Worm (Caenorhabditis elegans) whole organism, young adult: ENCODE results near the gene H43E16.1.

ENCODE experiments used
- B0336.3 ChIP-seq: fragments of 200-800 bp; sonication (Bioruptor generic); IDR thresholded peaks from 2 replicates; pipeline ENCODE4 v1.3.6; 2022; ENCODE audit warnings: missing genetic modification characterization, missing compliant biosample characterization
- F39B2.1 ChIP-seq: fragments of 200-800 bp; sonication (Bioruptor generic); IDR thresholded peaks from 2 replicates; pipeline ENCODE4 v1.3.6; 2022; ENCODE audit warnings: missing genetic modification reagents, missing genetic modification characterization, missing compliant biosample characterization
- F49E8.2 ChIP-seq: sonication (generic microtip); optimal IDR thresholded peaks from 3 replicates; lab custom pipeline; 2017; ENCODE audit warnings: missing genetic modification characterization, mild to moderate bottlenecking, missing compliant biosample characterization, antibody characterized with exemption, moderate library complexity; ENCODE audit not compliant: insufficient read depth
- T26A5.8 ChIP-seq: sonication (generic microtip); optimal IDR thresholded peaks from 2 replicates; lab custom pipeline; 2016; ENCODE audit warnings: missing genetic modification characterization, missing compliant biosample characterization
- Y53F4B.3 ChIP-seq: fragments of 200-800 bp; sonication (Bioruptor generic); IDR thresholded peaks from 2 replicates; pipeline ENCODE4 v1.3.6; 2022; ENCODE audit warnings: missing genetic modification reagents, missing genetic modification characterization, missing compliant biosample characterization
- Y53G8AR.9 ChIP-seq: fragments of 200-800 bp; sonication (Bioruptor generic); conservative IDR thresholded peaks from 2 replicates; pipeline ENCODE4 v1.3.6; 2022; ENCODE audit warnings: missing genetic modification reagents, missing genetic modification characterization, missing compliant biosample characterization
- Y56A3A.18 ChIP-seq: fragments of 200-800 bp; sonication (Bioruptor generic); IDR thresholded peaks from 2 replicates; pipeline ENCODE4 v1.3.6; 2022; ENCODE audit warnings: missing genetic modification reagents, missing genetic modification characterization, missing compliant biosample characterization
- ZK185.1 ChIP-seq: sonication (generic microtip); optimal IDR thresholded peaks from 2 replicates; lab custom pipeline; 2016; ENCODE audit warnings: mild to moderate bottlenecking, missing genetic modification characterization, missing compliant biosample characterization; ENCODE audit not compliant: poor library complexity, severe bottlenecking
- ama-1 ChIP-seq, 3 experiments: fragments of 150-350 bp in 1 of 3; sonication (generic microtip) in 2 of 3; optimal IDR thresholded peaks; 2 replicates each; lab custom pipeline; 2014 to 2018; ENCODE audit warnings: missing biosample characterization in 2 of 3, missing genetic modification characterization in 2 of 3, missing genetic modification reagents in 2 of 3
- aptf-2 ChIP-seq: fragments of 200-800 bp; sonication (Bioruptor generic); conservative IDR thresholded peaks from 2 replicates; pipeline ENCODE4 v1.3.6; 2022; ENCODE audit warnings: missing genetic modification reagents, missing genetic modification characterization, missing compliant biosample characterization
- atf-7 ChIP-seq: sonication (generic microtip); optimal IDR thresholded peaks from 2 replicates; lab custom pipeline; 2017; ENCODE audit warnings: mild to moderate bottlenecking, missing genetic modification characterization, missing compliant biosample characterization
- ccch-3 ChIP-seq: fragments of 200-800 bp; sonication (Bioruptor generic); optimal IDR thresholded peaks from 2 replicates; lab custom pipeline; 2018; ENCODE audit warnings: mild to moderate bottlenecking, missing genetic modification characterization, missing compliant biosample characterization
- cebp-1 ChIP-seq, 2 experiments: fragments of 200-800 bp in 1 of 2; sonication (Bioruptor generic) in 1 of 2; sonication (generic microtip) in 1 of 2; IDR thresholded peaks in 1 of 2; optimal IDR thresholded peaks in 1 of 2; 2 replicates each; pipeline versions ENCODE4 v1.3.6 to Lab custom; 2017 to 2022; ENCODE audit warnings: missing compliant biosample characterization in 2 of 2, missing genetic modification characterization in 2 of 2, mild to moderate bottlenecking in 1 of 2, missing genetic modification reagents in 1 of 2, moderate library complexity in 1 of 2
- cebp-2 ChIP-seq: fragments of 200-800 bp; sonication (Bioruptor generic); IDR thresholded peaks from 2 replicates; pipeline ENCODE4 v1.3.6; 2022; ENCODE audit warnings: missing genetic modification characterization, missing compliant biosample characterization
- ceh-100 ChIP-seq: fragments of 200-800 bp; sonication (Bioruptor generic); IDR thresholded peaks from 2 replicates; pipeline ENCODE4 v1.3.6; 2022; ENCODE audit warnings: missing genetic modification reagents, missing genetic modification characterization, missing compliant biosample characterization
- ceh-58 ChIP-seq: fragments of 200-800 bp; sonication (Bioruptor generic); IDR thresholded peaks from 2 replicates; pipeline ENCODE4 v1.3.6; 2022; ENCODE audit warnings: missing genetic modification characterization, missing compliant biosample characterization
- die-1 ChIP-seq: sonication (generic microtip); optimal IDR thresholded peaks from 2 replicates; lab custom pipeline; 2016; ENCODE audit warnings: missing genotype, mild to moderate bottlenecking, missing genetic modification characterization, missing compliant biosample characterization
- dox-1 ChIP-seq: fragments of 200-800 bp; sonication (Bioruptor generic); IDR thresholded peaks from 2 replicates; pipeline ENCODE4 v1.3.6; 2022; ENCODE audit warnings: missing genetic modification reagents, missing genetic modification characterization, missing compliant biosample characterization
- dpl-1 ChIP-seq: fragments of 150-350 bp; optimal IDR thresholded peaks from 2 replicates; lab custom pipeline; 2014; ENCODE audit warnings: missing biosample characterization, missing genetic modification reagents, missing genetic modification characterization
- egl-18 ChIP-seq: fragments of 200-800 bp; sonication (Bioruptor generic); IDR thresholded peaks from 2 replicates; pipeline ENCODE4 v1.3.6; 2022; ENCODE audit warnings: missing genetic modification reagents, missing genetic modification characterization, missing compliant biosample characterization
- egrh-3 ChIP-seq: fragments of 200-800 bp; sonication (Bioruptor generic); IDR thresholded peaks from 2 replicates; pipeline ENCODE4 v1.3.6; 2022; ENCODE audit warnings: missing genetic modification reagents, missing genetic modification characterization, missing compliant biosample characterization
- ekl-4 ChIP-seq: fragments of 200-800 bp; sonication (Bioruptor generic); IDR thresholded peaks from 2 replicates; pipeline ENCODE4 v1.3.6; 2022; ENCODE audit warnings: missing genetic modification reagents, missing genetic modification characterization, missing compliant biosample characterization
- gei-17 ChIP-seq: fragments of 200-800 bp; sonication (Bioruptor generic); optimal IDR thresholded peaks from 2 replicates; lab custom pipeline; 2018; ENCODE audit warnings: mild to moderate bottlenecking, missing genetic modification characterization, missing compliant biosample characterization
- hmg-1.2 ChIP-seq: fragments of 200-800 bp; sonication (Bioruptor generic); IDR thresholded peaks from 2 replicates; pipeline ENCODE4 v1.3.6; 2022; ENCODE audit warnings: missing genetic modification reagents, missing genetic modification characterization, missing compliant biosample characterization
- lag-1 ChIP-seq: fragments of 200-800 bp; sonication (Bioruptor generic); IDR thresholded peaks from 2 replicates; pipeline ENCODE4 v1.3.6; 2022; ENCODE audit warnings: missing genetic modification reagents, missing genetic modification characterization, missing compliant biosample characterization
- let-526 ChIP-seq: fragments of 200-800 bp; sonication (Bioruptor generic); IDR thresholded peaks from 2 replicates; pipeline ENCODE4 v1.3.6; 2022; ENCODE audit warnings: missing genetic modification reagents, missing genetic modification characterization, missing compliant biosample characterization
- lin-40 ChIP-seq: sonication (generic microtip); optimal IDR thresholded peaks from 2 replicates; lab custom pipeline; 2016; ENCODE audit warnings: missing genetic modification characterization, mild to moderate bottlenecking, missing compliant biosample characterization, missing genotype, missing genetic modification reagents
- lin-54 ChIP-seq: fragments of 200-800 bp; sonication (Bioruptor generic); optimal IDR thresholded peaks from 2 replicates; lab custom pipeline; 2018; ENCODE audit warnings: mild to moderate bottlenecking, missing genetic modification characterization, missing compliant biosample characterization
- lsy-27 ChIP-seq: sonication (generic microtip); optimal IDR thresholded peaks from 2 replicates; lab custom pipeline; 2017; ENCODE audit warnings: missing genetic modification characterization, mild to moderate bottlenecking, missing compliant biosample characterization, antibody characterized with exemption, missing genotype, borderline replicate concordance; ENCODE audit not compliant: insufficient read depth
- madf-3 ChIP-seq: fragments of 200-800 bp; sonication (Bioruptor generic); IDR thresholded peaks from 2 replicates; pipeline ENCODE4 v1.3.6; 2022; ENCODE audit warnings: missing genetic modification reagents, missing genetic modification characterization, missing compliant biosample characterization
- mcd-1 ChIP-seq: fragments of 200-800 bp; sonication (Bioruptor generic); IDR thresholded peaks from 2 replicates; pipeline ENCODE4 v1.3.6; 2022; ENCODE audit warnings: missing genetic modification reagents, missing genetic modification characterization, missing compliant biosample characterization
- mes-4 ChIP-seq: sonication (generic microtip); optimal IDR thresholded peaks from 2 replicates; lab custom pipeline; 2016; ENCODE audit warnings: missing genotype, missing genetic modification characterization, missing compliant biosample characterization
- mxl-1 ChIP-seq: sonication (generic microtip); optimal IDR thresholded peaks from 2 replicates; lab custom pipeline; 2016; ENCODE audit warnings: missing genetic modification characterization, missing compliant biosample characterization
- nfya-1 ChIP-seq: sonication (generic microtip); optimal IDR thresholded peaks from 2 replicates; lab custom pipeline; 2017; ENCODE audit warnings: antibody characterized with exemption, missing compliant biosample characterization, missing genetic modification characterization, borderline replicate concordance; ENCODE audit not compliant: insufficient read depth
- nfya-2 ChIP-seq: fragments of 200-800 bp; sonication (Bioruptor generic); IDR thresholded peaks from 2 replicates; pipeline ENCODE4 v1.3.6; 2022; ENCODE audit warnings: missing genetic modification reagents, missing genetic modification characterization, missing compliant biosample characterization
- nhr-90 ChIP-seq: sonication (generic microtip); optimal IDR thresholded peaks from 2 replicates; lab custom pipeline; 2016; ENCODE audit warnings: missing genotype, mild to moderate bottlenecking, missing genetic modification characterization, missing compliant biosample characterization
- pha-4 ChIP-seq: fragments of 150-350 bp; sonication (generic microtip); optimal IDR thresholded peaks from 2 replicates; lab custom pipeline; 2014; ENCODE audit warnings: missing biosample characterization, missing genetic modification reagents, missing genetic modification characterization
- rcor-1 ChIP-seq: fragments of 200-800 bp; sonication (Bioruptor generic); IDR thresholded peaks from 2 replicates; pipeline ENCODE4 v1.3.6; 2022; ENCODE audit warnings: missing genetic modification reagents, missing genetic modification characterization, missing compliant biosample characterization
- rec-8 ChIP-seq, 2 experiments: sonication (generic microtip); optimal IDR thresholded peaks; 2 replicates each; lab custom pipeline; 2016; ENCODE audit warnings: mild to moderate bottlenecking in 2 of 2, missing genetic modification characterization in 2 of 2, missing genetic modification reagents in 2 of 2, missing genotype in 2 of 2, missing biosample characterization in 1 of 2, missing compliant biosample characterization in 1 of 2, moderate library complexity in 1 of 2
- sdz-38 ChIP-seq: sonication (generic microtip); optimal IDR thresholded peaks from 2 replicates; lab custom pipeline; 2016; ENCODE audit warnings: missing genotype, missing genetic modification characterization, missing compliant biosample characterization
- somi-1 ChIP-seq: fragments of 200-800 bp; sonication (Bioruptor generic); optimal IDR thresholded peaks from 2 replicates; lab custom pipeline; 2018; ENCODE audit warnings: mild to moderate bottlenecking, missing genetic modification characterization, missing compliant biosample characterization
- tbp1 ChIP-seq: fragments of 200-800 bp; sonication (Bioruptor generic); optimal IDR thresholded peaks from 2 replicates; lab custom pipeline; 2018; ENCODE audit warnings: mild to moderate bottlenecking, missing genetic modification characterization, missing compliant biosample characterization
- unc-62 ChIP-seq: fragments of 150-350 bp; optimal IDR thresholded peaks from 2 replicates; lab custom pipeline; 2014; ENCODE audit warnings: missing biosample characterization, missing genetic modification reagents, missing genetic modification characterization
- xnd-1 ChIP-seq: sonication (generic microtip); optimal IDR thresholded peaks from 2 replicates; lab custom pipeline; 2016; ENCODE audit warnings: missing genotype, missing genetic modification reagents, missing genetic modification characterization, missing compliant biosample characterization
- zfh-2 ChIP-seq: fragments of 200-800 bp; sonication (Bioruptor generic); conservative IDR thresholded peaks from 2 replicates; pipeline ENCODE4 v1.3.6; 2022; ENCODE audit warnings: missing genetic modification reagents, missing genetic modification characterization, missing compliant biosample characterization
- zim-3 ChIP-seq: sonication (generic microtip); optimal IDR thresholded peaks from 2 replicates; lab custom pipeline; 2017; ENCODE audit warnings: mild to moderate bottlenecking, missing genetic modification characterization, moderate library complexity, missing compliant biosample characterization
- ztf-22 ChIP-seq: fragments of 200-800 bp; sonication (Bioruptor generic); optimal IDR thresholded peaks from 2 replicates; lab custom pipeline; 2018; ENCODE audit warnings: mild to moderate bottlenecking, missing genetic modification characterization, moderate library complexity, missing compliant biosample characterization
- ztf-28 ChIP-seq: fragments of 200-800 bp; sonication (Bioruptor generic); IDR thresholded peaks from 2 replicates; pipeline ENCODE4 v1.3.6; 2022; ENCODE audit warnings: missing genetic modification reagents, missing genetic modification characterization, missing compliant biosample characterization

The H43E16.1 gene

ce11 chrII:6721581-6721980, 47.5 kb downstream of the H43E16.1 start (continued):
- TF ChIP-seq zim-3 (tag; lab: Kevin White, UChicago): no peak
- TF ChIP-seq atf-7 (tag; lab: Kevin White, UChicago): peak; percentile 4
- TF ChIP-seq ceh-58 (GFP tag; lab: Robert Waterston, UW): no peak
- no peak for TF ChIP-seq unc-62 (GFP tag; lab: Kevin White, UChicago)
- TF ChIP-seq rec-8 (tag; optimal IDR thresholded peaks at IDR 0.05; lab: Kevin White, UChicago): no peak
- no peak for TF ChIP-seq nfya-1 (tag; lab: Kevin White, UChicago)
- no peak for TF ChIP-seq F39B2.1 (GFP tag; lab: Robert Waterston, UW)
- TF ChIP-seq egl-18 (GFP tag; lab: Robert Waterston, UW): no peak
- no peak for TF ChIP-seq mxl-1 (tag; lab: Kevin White, UChicago)
- no peak for TF ChIP-seq nhr-90 (tag; lab: Kevin White, UChicago)
- TF ChIP-seq let-526 (GFP tag; lab: Robert Waterston, UW): no peak
- no peak for TF ChIP-seq lin-40 (tag; lab: Kevin White, UChicago)
- no peak for TF ChIP-seq Y56A3A.18 (GFP tag; lab: Robert Waterston, UW)
- TF ChIP-seq T26A5.8 (tag; lab: Kevin White, UChicago): no peak
- TF ChIP-seq Y53F4B.3 (GFP tag; lab: Robert Waterston, UW): no peak; the same call in 1 of the 2 replicates
- no peak for TF ChIP-seq ztf-22
- TF ChIP-seq nfya-2 (GFP tag; lab: Robert Waterston, UW): no peak
- TF ChIP-seq lag-1 (GFP tag; lab: Robert Waterston, UW): no peak
- TF ChIP-seq mes-4 (tag; lab: Kevin White, UChicago): no peak
- TF ChIP-seq Y53G8AR.9 (GFP tag; lab: Robert Waterston, UW): no peak
- peak; percentile 70 for TF ChIP-seq die-1 (tag; lab: Kevin White, UChicago)
- TF ChIP-seq dox-1 (GFP tag; lab: Robert Waterston, UW): no peak; the same call in 1 of the 2 replicates
- TF ChIP-seq dpl-1 (GFP tag; lab: Kevin White, UChicago): no peak
- TF ChIP-seq egrh-3 (GFP tag; lab: Robert Waterston, UW): peak; percentile 44; the same call in 1 of the 2 replicates
- no peak for TF ChIP-seq ama-1 (optimal IDR thresholded peaks at IDR 0.05; lab: Kevin White, UChicago)
- TF ChIP-seq ama-1 (GFP tag; optimal IDR thresholded peaks at IDR 0.05; lab: Kevin White, UChicago): no peak
- no peak for TF ChIP-seq lin-54 (GFP tag; lab: Kevin White, UChicago)
- TF ChIP-seq tbp1 (GFP tag; lab: Kevin White, UChicago): peak; percentile 95
- TF ChIP-seq rcor-1: no peak
- no peak for TF ChIP-seq B0336.3 (GFP tag; lab: Robert Waterston, UW)
- no peak for TF ChIP-seq cebp-1 (GFP tag; IDR thresholded peaks at IDR 0.05; lab: Robert Waterston, UW)
- no peak for TF ChIP-seq cebp-1 (tag; optimal IDR thresholded peaks at IDR 0.05; lab: Kevin White, UChicago)
- TF ChIP-seq madf-3 (GFP tag; lab: Robert Waterston, UW): no peak
- no peak for TF ChIP-seq aptf-2 (GFP tag; lab: Robert Waterston, UW)
- TF ChIP-seq ztf-28 (GFP tag; lab: Robert Waterston, UW): peak; percentile 65; the same call in 1 of the 2 replicates
- no peak for TF ChIP-seq ekl-4
- TF ChIP-seq hmg-1.2 (GFP tag; lab: Robert Waterston, UW): peak; percentile 67
- no peak for TF ChIP-seq sdz-38 (tag; lab: Kevin White, UChicago)
- no peak for TF ChIP-seq pha-4 (tag; lab: Kevin White, UChicago)
- no peak for TF ChIP-seq cebp-2 (GFP tag; lab: Robert Waterston, UW)
- no peak for TF ChIP-seq F49E8.2 (tag; lab: Kevin White, UChicago)
- no peak for TF ChIP-seq lsy-27 (tag; lab: Kevin White, UChicago)
- TF ChIP-seq ceh-100 (GFP tag; lab: Robert Waterston, UW): 0 out of 2 replicates have a peak, but pooled peaks have one; percentile 24
- TF ChIP-seq xnd-1: no peak
- TF ChIP-seq somi-1 (GFP tag; lab: Kevin White, UChicago): no peak
- TF ChIP-seq gei-17: no peak
- TF ChIP-seq mcd-1 (GFP tag; lab: Robert Waterston, UW): peak; percentile 51; the same call in 1 of the 2 replicates
- peak; percentile 32 for TF ChIP-seq ZK185.1 (tag; lab: Kevin White, UChicago)
- TF ChIP-seq zfh-2 (GFP tag; lab: Robert Waterston, UW): no peak
- no peak for TF ChIP-seq ccch-3 (GFP tag; lab: Kevin White, UChicago)
